Worm (Caenorhabditis elegans) whole organism, L1 larva: ENCODE results near the gene srx-39.

ENCODE experiments used
- F16B12.6 ChIP-seq: fragments of 150-350 bp; optimal IDR thresholded peaks from 2 replicates; lab custom pipeline; 2014; ENCODE audit warnings: missing biosample characterization, missing genetic modification characterization
- aly-2 ChIP-seq: fragments of 150-350 bp; optimal IDR thresholded peaks from 2 replicates; lab custom pipeline; 2014; ENCODE audit warnings: missing biosample characterization, missing genetic modification characterization
- ama-1 ChIP-seq: fragments of 150-350 bp; optimal IDR thresholded peaks from 2 replicates; lab custom pipeline; 2014
- blmp-1 ChIP-seq: fragments of 150-350 bp; optimal IDR thresholded peaks from 2 replicates; lab custom pipeline; 2014; ENCODE audit warnings: missing biosample characterization, missing genetic modification characterization
- ceh-63 ChIP-seq: fragments of 200-800 bp; sonication (Bioruptor generic); optimal IDR thresholded peaks from 2 replicates; lab custom pipeline; 2018; ENCODE audit warnings: mild to moderate bottlenecking, missing genetic modification characterization, missing compliant biosample characterization
- ceh-82 ChIP-seq, 3 experiments: fragments of 150-350 bp in 1 of 3; sonication (generic microtip) in 2 of 3; optimal IDR thresholded peaks; 2 replicates each; lab custom pipeline; 2014 to 2017; ENCODE audit warnings: missing biosample characterization in 3 of 3, missing genetic modification characterization in 3 of 3
- ceh-88 ChIP-seq: fragments of 200-800 bp; sonication (Bioruptor generic); IDR thresholded peaks from 2 replicates; pipeline ENCODE4 v1.3.6; 2022; ENCODE audit warnings: missing genetic modification characterization, missing compliant biosample characterization
- dsc-1 ChIP-seq: sonication (generic microtip); optimal IDR thresholded peaks from 2 replicates; lab custom pipeline; 2016; ENCODE audit warnings: mild to moderate bottlenecking, missing genetic modification characterization, missing compliant biosample characterization
- egl-13 ChIP-seq: sonication (generic microtip); optimal IDR thresholded peaks from 2 replicates; lab custom pipeline; 2016; ENCODE audit warnings: missing genotype, missing genetic modification reagents, missing genetic modification characterization, missing compliant biosample characterization
- egl-27 ChIP-seq, 2 experiments: fragments of 150-350 bp in 1 of 2; sonication (generic microtip); optimal IDR thresholded peaks; 3 replicates each; lab custom pipeline; 2017 to 2018; ENCODE audit warnings: missing biosample characterization in 2 of 2, missing genetic modification characterization in 2 of 2, missing genetic modification reagents in 2 of 2
- elt-3 ChIP-seq, 6 experiments: fragments of 150-350 bp in 1 of 6; sonication (generic microtip); optimal IDR thresholded peaks; 2 replicates each; lab custom pipeline; 2017 to 2018; ENCODE audit warnings: missing biosample characterization in 6 of 6, missing genetic modification characterization in 6 of 6, inconsistent platforms in 1 of 6
- fkh-10 ChIP-seq: sonication (generic microtip); optimal IDR thresholded peaks from 2 replicates; lab custom pipeline; 2017; ENCODE audit warnings: missing biosample characterization, missing genetic modification reagents, missing genetic modification characterization
- fkh-4 ChIP-seq: sonication (generic microtip); optimal IDR thresholded peaks from 2 replicates; lab custom pipeline; 2016; ENCODE audit warnings: missing compliant biosample characterization, missing genetic modification characterization, borderline replicate concordance
- fkh-8 ChIP-seq: sonication (generic microtip); optimal IDR thresholded peaks from 2 replicates; lab custom pipeline; 2016; ENCODE audit warnings: mild to moderate bottlenecking, missing genetic modification characterization, missing compliant biosample characterization
- fos-1 ChIP-seq: fragments of 150-350 bp; optimal IDR thresholded peaks from 2 replicates; lab custom pipeline; 2014; ENCODE audit warnings: missing biosample characterization, missing genetic modification characterization
- irx-1 ChIP-seq: sonication (generic microtip); optimal IDR thresholded peaks from 2 replicates; lab custom pipeline; 2016; ENCODE audit warnings: missing genetic modification characterization, missing compliant biosample characterization
- jun-1 ChIP-seq: fragments of 150-350 bp; optimal IDR thresholded peaks from 2 replicates; lab custom pipeline; 2014; ENCODE audit warnings: missing biosample characterization, missing genetic modification reagents, missing genetic modification characterization
- lin-13 ChIP-seq: fragments of 150-350 bp; optimal IDR thresholded peaks from 2 replicates; lab custom pipeline; 2014; ENCODE audit warnings: missing biosample characterization, missing genetic modification reagents, missing genetic modification characterization
- lin-35 ChIP-seq, 2 experiments: fragments of 150-350 bp; optimal IDR thresholded peaks; 2 replicates each; lab custom pipeline; 2014; ENCODE audit warnings: missing biosample characterization in 2 of 2, missing genetic modification characterization in 2 of 2, missing genetic modification reagents in 2 of 2
- lin-39 ChIP-seq: fragments of 150-350 bp; optimal IDR thresholded peaks from 2 replicates; lab custom pipeline; 2014; ENCODE audit warnings: missing biosample characterization, missing genetic modification reagents, missing genetic modification characterization
- lir-3 ChIP-seq: sonication (generic microtip); optimal IDR thresholded peaks from 2 replicates; lab custom pipeline; 2016; ENCODE audit warnings: mild to moderate bottlenecking, missing genetic modification characterization, moderate library complexity, missing compliant biosample characterization; ENCODE audit not compliant: poor library complexity
- lsy-2 ChIP-seq, 2 experiments: fragments of 150-350 bp; optimal IDR thresholded peaks; 2 replicates each; lab custom pipeline; 2014; ENCODE audit warnings: missing biosample characterization in 2 of 2, missing genetic modification characterization in 2 of 2
- mep-1 ChIP-seq: fragments of 150-350 bp; optimal IDR thresholded peaks from 2 replicates; lab custom pipeline; 2014; ENCODE audit warnings: missing biosample characterization, missing genetic modification characterization
- nhr-19 ChIP-seq: fragments of 200-800 bp; sonication (Bioruptor generic); conservative IDR thresholded peaks from 2 replicates; pipeline ENCODE4 v1.3.6; 2022; ENCODE audit warnings: missing genetic modification characterization, missing compliant biosample characterization
- nhr-71 ChIP-seq: sonication (generic microtip); optimal IDR thresholded peaks from 2 replicates; lab custom pipeline; 2016; ENCODE audit warnings: mild to moderate bottlenecking, missing genetic modification characterization, moderate library complexity, missing compliant biosample characterization
- nhr-76 ChIP-seq: sonication (generic microtip); optimal IDR thresholded peaks from 2 replicates; lab custom pipeline; 2017; ENCODE audit warnings: missing biosample characterization, missing genetic modification characterization
- nhr-85 ChIP-seq: sonication (generic microtip); peaks from one replicate; lab custom pipeline; 2016; ENCODE audit warnings: missing genetic modification characterization, inconsistent platforms, missing compliant biosample characterization
- pax-3 ChIP-seq: fragments of 200-800 bp; sonication (Bioruptor generic); optimal IDR thresholded peaks from 2 replicates; lab custom pipeline; 2018; ENCODE audit warnings: mild to moderate bottlenecking, missing genetic modification characterization, moderate library complexity, missing compliant biosample characterization
- pqm-1 ChIP-seq: sonication (generic microtip); optimal IDR thresholded peaks from 3 replicates; lab custom pipeline; 2017; ENCODE audit warnings: missing biosample characterization, missing genetic modification characterization
- rnt-1 ChIP-seq: sonication (generic microtip); optimal IDR thresholded peaks from 2 replicates; lab custom pipeline; 2016; ENCODE audit warnings: mild to moderate bottlenecking, missing genetic modification characterization, moderate library complexity, missing compliant biosample characterization
- skn-1 ChIP-seq: fragments of 150-350 bp; optimal IDR thresholded peaks from 2 replicates; lab custom pipeline; 2014; ENCODE audit warnings: missing biosample characterization, missing genetic modification characterization
- snu-23 ChIP-seq: sonication (generic microtip); optimal IDR thresholded peaks from 2 replicates; lab custom pipeline; 2016; ENCODE audit warnings: missing genetic modification characterization, missing compliant biosample characterization
- sox-4 ChIP-seq: sonication (generic microtip); optimal IDR thresholded peaks from 2 replicates; lab custom pipeline; 2016; ENCODE audit warnings: missing genetic modification characterization, missing compliant biosample characterization
- sptf-1 ChIP-seq: fragments of 150-350 bp; optimal IDR thresholded peaks from 2 replicates; lab custom pipeline; 2014; ENCODE audit warnings: missing biosample characterization, missing genetic modification characterization
- sup-37 ChIP-seq: fragments of 200-800 bp; sonication (Bioruptor generic); optimal IDR thresholded peaks from 2 replicates; lab custom pipeline; 2018; ENCODE audit warnings: mild to moderate bottlenecking, missing genetic modification characterization, missing compliant biosample characterization
- swsn-7 ChIP-seq: sonication (generic microtip); optimal IDR thresholded peaks from 2 replicates; lab custom pipeline; 2016; ENCODE audit warnings: missing genetic modification characterization, missing compliant biosample characterization
- unc-30 ChIP-seq: sonication (generic microtip); optimal IDR thresholded peaks from 2 replicates; lab custom pipeline; 2017; ENCODE audit warnings: missing biosample characterization, missing genetic modification characterization
- unc-98 ChIP-seq: fragments of 200-800 bp; sonication (Bioruptor generic); IDR thresholded peaks from 2 replicates; pipeline ENCODE4 v1.3.6; 2022; ENCODE audit warnings: missing genetic modification characterization, missing compliant biosample characterization
- zag-1 ChIP-seq: fragments of 150-350 bp; optimal IDR thresholded peaks from 2 replicates; lab custom pipeline; 2014; ENCODE audit warnings: missing biosample characterization, missing genetic modification characterization
- zip-4 ChIP-seq: fragments of 200-800 bp; sonication (Bioruptor generic); optimal IDR thresholded peaks from 2 replicates; lab custom pipeline; 2018; ENCODE audit warnings: mild to moderate bottlenecking, missing genetic modification characterization, moderate library complexity, missing compliant biosample characterization

The srx-39 gene

ce11 chrV:5131380-5131779, 26.2 kb downstream of the srx-39 start (continued):
- TF ChIP-seq skn-1 (tag; lab: Kevin White, UChicago): peak; percentile 96
- TF ChIP-seq lin-35 (GFP tag; optimal IDR thresholded peaks at IDR 0.05; lab: Kevin White, UChicago): peak; percentile 21 to 42
- TF ChIP-seq lin-39 (tag; lab: Kevin White, UChicago): no peak
- no peak for TF ChIP-seq unc-30
- no peak for TF ChIP-seq fos-1
- TF ChIP-seq sptf-1 (tag; lab: Kevin White, UChicago): no peak
- TF ChIP-seq irx-1 (tag; lab: Kevin White, UChicago): no peak
- TF ChIP-seq unc-98 (GFP tag; lab: Robert Waterston, UW): no peak
- TF ChIP-seq ceh-63 (GFP tag; lab: Kevin White, UChicago): no peak
- TF ChIP-seq nhr-19 (GFP tag; lab: Robert Waterston, UW): no peak
- TF ChIP-seq snu-23 (GFP tag; lab: Kevin White, UChicago): no peak
- peak; percentile 22 for TF ChIP-seq jun-1 (tag; lab: Kevin White, UChicago)
- no peak for TF ChIP-seq zag-1 (tag; lab: Kevin White, UChicago)
- TF ChIP-seq ceh-88 (GFP tag; lab: Robert Waterston, UW): no peak
- TF ChIP-seq mep-1 (tag; lab: Kevin White, UChicago): peak; percentile 51
- peak in 1 of 2 experiments; percentile 71 for TF ChIP-seq lsy-2 (tag; optimal IDR thresholded peaks at IDR 0.05; lab: Kevin White, UChicago)
- no peak for TF ChIP-seq egl-13
- no peak for TF ChIP-seq nhr-71 (tag; lab: Kevin White, UChicago)
- TF ChIP-seq swsn-7 (tag; lab: Kevin White, UChicago): peak; percentile 11
- TF ChIP-seq pqm-1: no peak
- TF ChIP-seq dsc-1 (tag; lab: Kevin White, UChicago): no peak
- peak; percentile 68 for TF ChIP-seq zip-4 (GFP tag; lab: Kevin White, UChicago)
- no peak for TF ChIP-seq F16B12.6 (tag; lab: Kevin White, UChicago)
- peak; percentile 4 for TF ChIP-seq blmp-1 (tag; lab: Kevin White, UChicago)
- TF ChIP-seq, all 84 proteins: peak for 19

- TF ChIP-seq nhr-85 (tag; lab: Kevin White, UChicago) (peak; percentile 72), fkh-8 (tag; lab: Kevin White, UChicago) (no peak), ama-1 (lab: Kevin White, UChicago) (no peak), sox-4 (tag; lab: Kevin White, UChicago) (no peak), snu-23 (GFP tag; lab: Kevin White, UChicago) (no peak), sup-37 (GFP tag; lab: Kevin White, UChicago) (no peak), blmp-1 (tag; lab: Kevin White, UChicago) (peak; percentile 16), egl-27 (tag; optimal IDR thresholded peaks at IDR 0.05; lab: Kevin White, UChicago) (no peak), ceh-82 (tag; optimal IDR thresholded peaks at IDR 0.05; lab: Kevin White, UChicago) (no peak), nhr-76 (tag; lab: Kevin White, UChicago) (no peak), lir-3 (no peak), skn-1 (tag; lab: Kevin White, UChicago) (no peak)
These were observed 27.5 kb downstream of the srx-39 start, which contains the start of gene F14F9.8 for ce11 chrV:5130018-5130417. Gene F14F9.8, plus strand, starts transcription at chrV:5130318.

- TF ChIP-seq swsn-7 (tag; lab: Kevin White, UChicago) (no peak), fkh-10 (peak; percentile 81)
These were observed 30.8 kb downstream of the srx-39 start, which contains the start of gene F14F9.5 for ce11 chrV:5126793-5127192. Gene F14F9.5, plus strand, starts transcription at chrV:5127093.

ce11 chrV:5119679-5120078, 37.9 kb downstream of the srx-39 start, which contains the start of gene sid-1:
Gene sid-1, plus strand, starts transcription at chrV:5119970.
- TF ChIP-seq fos-1 (no peak), aly-2 (tag; lab: Kevin White, UChicago) (no peak), egl-13 (no peak), jun-1 (tag; lab: Kevin White, UChicago) (no peak), lsy-2 (tag; optimal IDR thresholded peaks at IDR 0.05; lab: Kevin White, UChicago) (no peak), rnt-1 (tag; lab: Kevin White, UChicago) (no peak), fkh-4 (no peak), lin-13 (GFP tag; lab: Kevin White, UChicago) (no peak), elt-3 (tag; optimal IDR thresholded peaks at IDR 0.05; lab: Kevin White, UChicago) (no peak), lin-35 (GFP tag; optimal IDR thresholded peaks at IDR 0.05; lab: Kevin White, UChicago) (no peak), pax-3 (tag; lab: Kevin White, UChicago) (no peak)
